Fruit fly (Drosophila melanogaster) Kc167 (cell line): Measurements from ENCODE around the gene CG6985.

Source experiments
- Myc ChIP-seq: fragments of >200 bp; optimal IDR thresholded peaks from 2 replicates; lab custom pipeline; 2017; ENCODE audit warnings: missing external identifiers
- Sin3A ChIP-seq: fragments of >200 bp; optimal IDR thresholded peaks from 2 replicates; lab custom pipeline; 2018; ENCODE audit warnings: missing external identifiers
- h ChIP-seq: fragments of >200 bp; optimal IDR thresholded peaks from 3 replicates; lab custom pipeline; 2018; ENCODE audit warnings: missing external identifiers
- insv ChIP-seq: fragments of >200 bp; optimal IDR thresholded peaks from 3 replicates; lab custom pipeline; 2018; ENCODE audit warnings: missing external identifiers
- psq ChIP-seq: fragments of >200 bp; optimal IDR thresholded peaks from 2 replicates; lab custom pipeline; 2017; ENCODE audit warnings: missing external identifiers
- ttk ChIP-seq: sonication (Bioruptor generic); optimal IDR thresholded peaks from 2 replicates; lab custom pipeline; 2017; ENCODE audit warnings: missing external identifiers

CG6985 gene

DNA sequence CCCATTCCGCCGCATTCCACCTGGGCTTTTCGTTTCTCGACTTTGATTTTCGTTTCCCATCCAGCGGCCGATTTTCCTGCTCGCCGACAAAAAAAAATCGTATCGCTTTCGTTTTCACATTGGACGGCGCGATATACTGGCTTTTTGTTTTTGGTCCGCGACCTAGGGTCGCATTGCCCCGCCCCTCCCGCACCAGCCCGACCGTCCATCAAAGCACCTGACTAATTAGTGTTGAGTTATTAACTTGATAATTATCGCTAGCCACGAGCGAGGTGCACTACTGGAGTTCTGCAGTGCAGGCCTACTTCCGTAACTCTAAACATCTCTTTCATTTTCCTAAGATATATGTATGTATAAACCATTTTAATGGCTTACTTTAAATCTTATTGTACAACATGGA is 10.7 kb downstream of the CG6985 start:
- TF ChIP-seq insv (lab: Kevin White, UChicago) (no peak), Myc (lab: Kevin White, UChicago) (no peak), ttk (lab: Kevin White, UChicago) (no peak), h (lab: Kevin White, UChicago) (no peak), Sin3A (lab: Kevin White, UChicago) (no peak), psq (no peak)

dm6 chr3R:22752929-22753328 is 12.0 kb downstream of the CG6985 start:
- TF ChIP-seq ttk (lab: Kevin White, UChicago) (no peak), Sin3A (lab: Kevin White, UChicago) (no peak), h (lab: Kevin White, UChicago) (no peak), insv (lab: Kevin White, UChicago) (no peak)

DNA sequence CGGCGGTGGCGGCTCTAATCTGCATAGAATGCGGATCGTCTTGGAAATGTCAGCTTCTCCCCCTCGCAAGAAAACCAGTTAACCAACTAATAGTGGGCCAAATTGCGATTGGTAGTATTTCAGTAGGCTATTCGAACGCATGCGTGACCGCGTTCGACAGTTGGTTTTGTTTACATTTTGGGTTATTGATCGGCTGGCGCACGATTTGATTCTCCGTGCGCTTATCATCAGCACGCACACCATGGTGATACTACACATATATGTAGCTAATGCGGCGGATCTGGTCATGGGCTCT is 12.6 kb downstream of the CG6985 start:
- no peak for TF ChIP-seq h (lab: Kevin White, UChicago)

- no peak for TF ChIP-seq Sin3A (lab: Kevin White, UChicago)
Observed at dm6 chr3R:22753895-22754774, 13.2 kb downstream of the CG6985 start.

dm6 chr3R:22755187-22755777 is 14.3 kb downstream of the CG6985 start:
- TF ChIP-seq Myc (lab: Kevin White, UChicago): no peak

dm6 chr3R:22756289-22756688 is 15.3 kb downstream of the CG6985 start:
- TF ChIP-seq psq (no peak), ttk (lab: Kevin White, UChicago) (no peak), Sin3A (lab: Kevin White, UChicago) (no peak), insv (lab: Kevin White, UChicago) (no peak), h (lab: Kevin White, UChicago) (no peak), Myc (lab: Kevin White, UChicago) (no peak)

- TF ChIP-seq insv (lab: Kevin White, UChicago) (no peak), ttk (lab: Kevin White, UChicago) (no peak), psq (no peak), h (lab: Kevin White, UChicago) (no peak), Myc (lab: Kevin White, UChicago) (no peak), Sin3A (lab: Kevin White, UChicago) (no peak)
Observed at dm6 chr3R:22757117-22757516, 16.2 kb downstream of the CG6985 start.

DNA sequence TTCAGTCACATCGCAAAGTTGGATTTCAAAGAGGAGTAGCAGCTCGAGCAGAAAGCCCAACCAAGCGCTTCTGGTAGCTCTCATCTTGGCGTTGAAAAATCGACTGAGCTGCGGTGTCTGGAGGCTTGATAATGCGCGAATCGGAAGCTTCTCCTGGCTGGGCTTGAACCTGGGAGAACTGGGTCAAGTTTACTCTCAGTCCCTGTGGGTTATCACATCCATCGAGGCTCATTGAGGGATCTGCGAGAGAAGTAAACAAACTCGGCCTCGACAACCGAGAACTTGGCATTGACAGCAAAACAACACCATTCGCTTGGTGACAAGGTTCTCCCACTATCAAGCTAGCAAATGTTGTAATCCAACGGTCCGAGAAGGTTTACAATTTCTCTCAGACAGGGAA is 20.0 kb downstream of the CG6985 start, which contains the start of gene Nepl13:
TSS of gene Nepl13 (minus strand) at position 89 of the 400 bp plus-strand sequence.
- no peak for TF ChIP-seq Sin3A (lab: Kevin White, UChicago)
- no peak for TF ChIP-seq ttk (lab: Kevin White, UChicago)
- TF ChIP-seq insv (lab: Kevin White, UChicago): no peak
- TF ChIP-seq Myc (lab: Kevin White, UChicago): no peak
- TF ChIP-seq psq: no peak
- no peak for TF ChIP-seq h (lab: Kevin White, UChicago)

- TF ChIP-seq ttk (lab: Kevin White, UChicago): no peak
- TF ChIP-seq h (lab: Kevin White, UChicago): no peak
- TF ChIP-seq Sin3A (lab: Kevin White, UChicago): no peak
- no peak for TF ChIP-seq psq
- no peak for TF ChIP-seq Myc (lab: Kevin White, UChicago)
- no peak for TF ChIP-seq insv (lab: Kevin White, UChicago)
Observed at dm6 chr3R:22763587-22763986, 22.6 kb downstream of the CG6985 start, which contains the start of gene Nepl14. Nepl14 (minus strand) TSS chr3R:22763711.

dm6 chr3R:22766072-22766471 is 25.1 kb downstream of the CG6985 start, which contains the start of gene Nepl15:
Nepl15 (minus strand) TSS chr3R:22766172.
- TF ChIP-seq insv (lab: Kevin White, UChicago) (no peak), Sin3A (lab: Kevin White, UChicago) (no peak), h (lab: Kevin White, UChicago) (no peak), ttk (lab: Kevin White, UChicago) (no peak), psq (no peak), Myc (lab: Kevin White, UChicago) (no peak)

dm6 chr3R:22767599-22767998 is 26.6 kb downstream of the CG6985 start, which contains the start of gene CG13841:
CG13841 (minus strand) TSS chr3R:22767699.
- TF ChIP-seq insv (lab: Kevin White, UChicago): no peak
- no peak for TF ChIP-seq h (lab: Kevin White, UChicago)
- no peak for TF ChIP-seq Sin3A (lab: Kevin White, UChicago)
- TF ChIP-seq psq: no peak
- no peak for TF ChIP-seq ttk (lab: Kevin White, UChicago)
- no peak for TF ChIP-seq Myc (lab: Kevin White, UChicago)

dm6 chr3R:22768633-22769032 is 27.7 kb downstream of the CG6985 start, which contains the start of gene CG43091:
CG43091 (minus strand) TSS chr3R:22768733.
- TF ChIP-seq psq (no peak), insv (lab: Kevin White, UChicago) (no peak), h (lab: Kevin White, UChicago) (no peak), ttk (lab: Kevin White, UChicago) (no peak), Myc (lab: Kevin White, UChicago) (no peak), Sin3A (lab: Kevin White, UChicago) (no peak)
